Fruit fly (Drosophila melanogaster): Measurements from ENCODE around the gene CG8028.

Gene CG8028

DNA sequence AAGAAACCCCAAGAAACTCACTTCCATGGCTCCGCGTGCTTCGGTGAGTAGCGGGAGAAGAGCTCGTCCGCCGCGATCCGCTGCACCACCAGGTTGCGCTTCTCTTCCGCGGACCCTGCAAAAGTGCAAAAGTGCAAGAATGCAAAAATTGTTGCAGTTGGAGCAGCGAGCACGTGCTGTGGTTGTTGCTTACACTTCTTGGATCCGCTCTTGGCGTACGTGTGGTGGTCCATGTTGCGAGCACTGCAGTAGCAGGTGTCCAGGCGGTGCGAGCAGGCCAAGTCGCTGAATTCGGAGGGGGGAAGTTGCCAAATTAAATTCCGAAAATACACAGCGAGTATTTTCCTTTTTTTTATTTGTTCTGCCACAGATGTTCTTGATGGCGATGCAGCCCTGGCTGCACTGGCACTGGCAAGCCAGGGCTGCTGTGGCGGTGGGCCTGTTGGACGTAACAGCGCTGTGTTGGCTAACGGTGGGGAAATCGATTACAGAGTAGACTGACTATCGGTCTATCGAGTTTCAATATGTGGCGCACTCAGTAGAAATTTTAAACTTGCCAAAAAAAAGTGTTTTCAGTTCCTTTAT, 11.6 kb downstream of the CG8028 start, which contains the start of gene CG8010 (continued):
- TF ChIP-seq Max (GFP tag; optimal IDR thresholded peaks at IDR 0.05) (peak; percentile 22), ems (GFP tag; optimal IDR thresholded peaks at IDR 0.05) (peak; percentile 68), Blimp-1 (GFP tag; optimal IDR thresholded peaks at IDR 0.05) (no peak), Dp (GFP tag; optimal IDR thresholded peaks at IDR 0.05) (peak; percentile 89), Nf-YC (tag; optimal IDR thresholded peaks at IDR 0.05) (no peak), row (GFP tag; IDR thresholded peaks at IDR 0.05) (peak; percentile 53), pnt (GFP tag; optimal IDR thresholded peaks at IDR 0.05) (no peak), CG31388 (GFP tag; optimal IDR thresholded peaks at IDR 0.05) (no peak), vnd (GFP tag; IDR thresholded peaks at IDR 0.05; ENCODE audit: partially characterized antibody) (no peak), disco-r (GFP tag; optimal IDR thresholded peaks at IDR 0.05) (no peak), Optix (GFP tag; IDR thresholded peaks at IDR 0.05) (no peak), CG12299 (tag; optimal IDR thresholded peaks at IDR 0.05) (no peak), CG31441 (GFP tag; IDR thresholded peaks at IDR 0.05) (no peak), nau (GFP tag; optimal IDR thresholded peaks at IDR 0.05) (no peak), HLH4C (GFP tag; IDR thresholded peaks at IDR 0.05; ENCODE audit: partially characterized antibody) (peak; percentile 58; the same call in 2 of the 3 replicates), Atf6 (GFP tag; IDR thresholded peaks at IDR 0.05) (peak; percentile 32; the same call in 1 of the 2 replicates), D19A (tag; optimal IDR thresholded peaks at IDR 0.05) (no peak), Oaz (GFP tag; IDR thresholded peaks at IDR 0.05) (no peak), CG15696 (tag; optimal IDR thresholded peaks at IDR 0.05) (no peak), lbe (GFP tag; optimal IDR thresholded peaks at IDR 0.05) (no peak), Ets65A (GFP tag) (no peak), CG11695 (GFP tag; IDR thresholded peaks at IDR 0.05) (no peak), chm (GFP tag; IDR thresholded peaks at IDR 0.05) (peak; percentile 48; the same call in 1 of the 2 replicates), HLH3B (GFP tag; IDR thresholded peaks at IDR 0.05) (no peak)

DNA sequence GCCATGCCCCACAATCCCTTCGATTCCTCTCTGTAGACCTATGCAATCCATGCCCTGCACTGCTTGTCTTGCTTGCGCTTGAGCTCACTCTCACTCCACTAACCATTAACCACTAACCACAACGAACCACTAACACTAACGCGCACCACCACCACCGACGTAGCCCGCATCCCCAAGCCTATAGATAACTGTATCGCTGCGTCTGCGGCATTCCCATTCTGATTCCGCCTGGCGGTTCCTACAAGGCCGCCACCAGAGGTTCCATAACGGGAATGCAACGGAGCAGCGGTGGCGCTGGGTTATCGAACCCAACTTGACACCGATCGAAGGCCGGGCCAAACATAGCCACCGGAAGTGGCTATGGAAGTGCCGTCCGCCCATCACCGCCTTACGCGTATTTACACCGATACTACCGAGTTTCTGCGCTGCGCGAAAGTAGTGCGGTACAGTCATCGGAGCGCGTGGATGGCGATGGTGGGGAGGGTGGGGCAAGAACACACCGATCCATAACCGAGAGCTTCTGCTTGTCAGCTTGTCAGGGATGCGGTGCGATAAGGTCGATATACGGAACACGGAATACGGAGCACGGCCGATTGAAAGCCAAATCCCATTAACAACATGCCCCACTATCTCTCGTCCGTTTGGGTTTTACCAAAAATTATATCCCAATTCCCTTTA, 14.2 kb downstream of the CG8028 start:
- TF ChIP-seq CG18011 (GFP tag; optimal IDR thresholded peaks at IDR 0.05) (peak; percentile 94), CG3726 (GFP tag; IDR thresholded peaks at IDR 0.05) (no peak), gcm (GFP tag; optimal IDR thresholded peaks at IDR 0.05) (peak; percentile 60), usp (GFP tag; optimal IDR thresholded peaks at IDR 0.05) (no peak), br (optimal IDR thresholded peaks at IDR 0.05) (no peak), Rx (GFP tag; IDR thresholded peaks at IDR 0.05) (no peak), phol (tag; optimal IDR thresholded peaks at IDR 0.05) (no peak), CG15479 (GFP tag; optimal IDR thresholded peaks at IDR 0.05) (no peak), lab (GFP tag; optimal IDR thresholded peaks at IDR 0.05) (peak; percentile 91), toy (GFP tag; IDR thresholded peaks at IDR 0.05) (no peak), CG10321 (GFP tag; IDR thresholded peaks at IDR 0.05) (no peak), Neu2 (GFP tag; optimal IDR thresholded peaks at IDR 0.05; ENCODE audit: borderline replicate concordance) (no peak), cg (GFP tag; optimal IDR thresholded peaks at IDR 0.05) (peak; percentile 12), al (GFP tag; IDR thresholded peaks at IDR 0.05) (no peak), CG18262 (tag; optimal IDR thresholded peaks at IDR 0.05) (no peak), fu2 (GFP tag; optimal IDR thresholded peaks at IDR 0.05) (no peak), CG1832 (GFP tag; optimal IDR thresholded peaks at IDR 0.05) (peak; percentile 6), NK7.1 (GFP tag; optimal IDR thresholded peaks at IDR 0.05) (no peak), crol (GFP tag; IDR thresholded peaks at IDR 0.05) (peak; percentile 61), Ets65A (GFP tag) (peak; percentile 59), CG6689 (GFP tag; IDR thresholded peaks at IDR 0.05) (no peak)
